Fruit fly (Drosophila melanogaster) whole organism, embryonic: ENCODE results near the gene ppk24.
A peak's percentile ranks its signal among the peaks of the same experiment; 100 is the strongest.

Experiments used
- CG10366 ChIP-seq: fragments of 200-800 bp; sonication (Bioruptor generic); IDR thresholded peaks from 2 replicates; pipeline ENCODE4 v1.3.6; 2022; ENCODE audit warnings: missing biosample characterization, missing genetic modification characterization
- CG11247 ChIP-seq: fragments of 200-800 bp; sonication (Bioruptor generic); IDR thresholded peaks from 2 replicates; pipeline ENCODE4 v1.3.6; 2022; ENCODE audit warnings: missing biosample characterization, missing genetic modification characterization
- CG2199 ChIP-seq: fragments of 200-800 bp; sonication (Bioruptor generic); IDR thresholded peaks from 3 replicates; pipeline ENCODE4 v1.3.6; 2022; ENCODE audit warnings: missing biosample characterization, missing genetic modification characterization
- CG4424 ChIP-seq: fragments of 200-800 bp; sonication (Bioruptor generic); optimal IDR thresholded peaks from 3 replicates; lab custom pipeline; 2016; ENCODE audit warnings: missing biosample characterization, missing genetic modification characterization
- CG6689 ChIP-seq: fragments of 200-800 bp; sonication (Bioruptor generic); IDR thresholded peaks from 2 replicates; pipeline ENCODE4 v1.3.6; 2022; ENCODE audit warnings: missing biosample characterization, missing genetic modification characterization
- CG8290 ChIP-seq, 3 experiments: fragments of 200-800 bp; sonication (Bioruptor generic); optimal IDR thresholded peaks; 2 replicates each; lab custom pipeline; 2016 to 2019; ENCODE audit warnings: missing biosample characterization in 3 of 3, missing genetic modification characterization in 3 of 3, mild to moderate bottlenecking in 2 of 3, moderate library complexity in 1 of 3
- Drgx ChIP-seq: fragments of 200-800 bp; sonication (Bioruptor generic); IDR thresholded peaks from 2 replicates; pipeline ENCODE4 v1.3.6; 2022; ENCODE audit warnings: missing biosample characterization, missing genetic modification characterization
- Ets65A ChIP-seq: fragments of 200-800 bp; sonication (Bioruptor generic); peaks from one replicate; lab custom pipeline; 2016; ENCODE audit warnings: missing biosample characterization, missing genetic modification characterization
- Hey ChIP-seq: fragments of 200-800 bp; sonication (Bioruptor generic); optimal IDR thresholded peaks from 3 replicates; lab custom pipeline; 2018; ENCODE audit warnings: missing biosample characterization, mild to moderate bottlenecking, missing genetic modification characterization
- Hsf ChIP-seq: fragments of 200-800 bp; sonication (Bioruptor generic); optimal IDR thresholded peaks from 3 replicates; lab custom pipeline; 2016; ENCODE audit warnings: missing biosample characterization, missing genetic modification characterization
- Mes4 ChIP-seq: fragments of 200-800 bp; sonication (Bioruptor generic); optimal IDR thresholded peaks from 2 replicates; lab custom pipeline; 2016; ENCODE audit warnings: missing biosample characterization, missing genetic modification characterization
- Trl ChIP-seq, 3 experiments: fragments of >200 bp in 2 of 3; fragments of 200-800 bp in 1 of 3; sonication (Bioruptor generic) in 1 of 3; optimal IDR thresholded peaks; 2 replicates in 1 of 3; 3 replicates in 2 of 3; lab custom pipeline; 2016 to 2017; ENCODE audit warnings: missing biosample characterization in 1 of 3, missing genetic modification characterization in 1 of 3
- ac ChIP-seq: fragments of 200-800 bp; sonication (Bioruptor generic); optimal IDR thresholded peaks from 3 replicates; lab custom pipeline; 2017; ENCODE audit warnings: missing biosample characterization, mild to moderate bottlenecking, missing genetic modification characterization
- aop ChIP-seq: fragments of 200-800 bp; sonication (Bioruptor generic); IDR thresholded peaks from 2 replicates; pipeline ENCODE4 v1.3.6; 2022; ENCODE audit warnings: missing biosample characterization, missing genetic modification characterization
- bsh ChIP-seq, 2 experiments: fragments of 200-800 bp; sonication (Bioruptor generic); optimal IDR thresholded peaks; 2 replicates each; lab custom pipeline; 2017 to 2018; ENCODE audit warnings: mild to moderate bottlenecking in 2 of 2, missing biosample characterization in 2 of 2, missing genetic modification characterization in 2 of 2, moderate library complexity in 1 of 2
- nom ChIP-seq: fragments of 200-800 bp; sonication (Bioruptor generic); optimal IDR thresholded peaks from 2 replicates; lab custom pipeline; 2017; ENCODE audit warnings: missing biosample characterization, missing genetic modification characterization, mild to moderate bottlenecking, moderate library complexity, missing genetic modification reagents
- phol ChIP-seq: fragments of 200-800 bp; sonication (Bioruptor generic); optimal IDR thresholded peaks from 3 replicates; lab custom pipeline; 2018; ENCODE audit warnings: missing biosample characterization, mild to moderate bottlenecking, missing genetic modification characterization, moderate library complexity
- prd ChIP-seq, 3 experiments: fragments of >200 bp in 2 of 3; fragments of 200-800 bp in 1 of 3; sonication (Bioruptor generic) in 1 of 3; optimal IDR thresholded peaks in 2 of 3; IDR thresholded peaks in 1 of 3; 2 replicates in 2 of 3; 3 replicates in 1 of 3; pipeline versions ENCODE4 v1.3.6 to Lab custom; 2017 to 2022; ENCODE audit warnings: missing biosample characterization in 1 of 3, missing genetic modification characterization in 1 of 3
- ranshi ChIP-seq: fragments of 200-800 bp; sonication (Bioruptor generic); IDR thresholded peaks from 2 replicates; pipeline ENCODE4 v1.3.6; 2022; ENCODE audit warnings: missing biosample characterization, missing genetic modification characterization
- sens ChIP-seq: fragments of 200-800 bp; sonication (Bioruptor generic); peaks from one replicate; lab custom pipeline; 2016; ENCODE audit warnings: missing biosample characterization, missing genetic modification characterization
- zfh2 ChIP-seq: fragments of 200-800 bp; sonication (Bioruptor generic); optimal IDR thresholded peaks from 2 replicates; lab custom pipeline; 2016; ENCODE audit warnings: missing biosample characterization, missing genetic modification characterization

Gene ppk24

DNA sequence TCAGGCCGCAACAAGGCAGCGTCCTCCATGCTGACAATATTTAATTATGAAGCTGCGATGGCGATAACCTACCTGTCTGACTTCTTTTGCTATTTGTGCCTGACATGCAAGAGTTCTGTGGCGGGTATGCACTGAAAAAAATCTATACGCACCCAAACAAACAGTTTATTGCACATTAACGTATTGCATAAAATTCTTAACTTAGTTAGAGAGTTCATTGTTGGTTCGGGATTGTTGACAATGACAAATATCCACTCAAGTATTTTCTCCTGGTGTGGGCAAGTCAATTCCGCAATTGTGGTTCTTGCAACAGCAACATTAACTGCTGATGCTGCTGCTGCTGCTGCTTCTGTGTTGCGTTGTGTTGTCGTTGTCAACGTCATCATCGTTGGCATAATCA is 46.8 kb downstream of the ppk24 start:
- TF ChIP-seq bsh (GFP tag; optimal IDR thresholded peaks at IDR 0.05; lab: Kevin White, UChicago) (peak in 1 of 2 experiments; percentile 28), CG4424 (GFP tag; lab: Kevin White, UChicago) (no peak), prd (optimal IDR thresholded peaks at IDR 0.05; lab: Kevin White, UChicago) (no peak), prd (GFP tag; IDR thresholded peaks at IDR 0.05; lab: Robert Waterston, UW) (0 out of 3 replicates have a peak, but pooled peaks have one; percentile 9), Hsf (no peak), aop (GFP tag; lab: Robert Waterston, UW) (peak; percentile 38; the same call in 1 of the 2 replicates), CG10366 (GFP tag; lab: Robert Waterston, UW) (no peak), CG11247 (GFP tag; lab: Robert Waterston, UW) (no peak), Mes4 (GFP tag; lab: Kevin White, UChicago) (no peak), ranshi (GFP tag; lab: Robert Waterston, UW) (no peak), CG6689 (GFP tag; lab: Robert Waterston, UW) (0 out of 2 replicates have a peak, but pooled peaks have one; percentile 14), sens (GFP tag; lab: Kevin White, UChicago) (peak; percentile 57), nom (no peak), ac (GFP tag; lab: Kevin White, UChicago) (no peak), Drgx (GFP tag; lab: Robert Waterston, UW) (peak; percentile 49; the same call in 1 of the 2 replicates), phol (no peak)
- TF ChIP-seq, all 482 proteins: peak for 6

- no peak for TF ChIP-seq Trl (optimal IDR thresholded peaks at IDR 0.05; lab: Kevin White, UChicago)
- no peak for TF ChIP-seq Trl (GFP tag; optimal IDR thresholded peaks at IDR 0.05; lab: Kevin White, UChicago)
- peak in 1 of 2 experiments; percentile 15 for TF ChIP-seq bsh (GFP tag; optimal IDR thresholded peaks at IDR 0.05; lab: Kevin White, UChicago)
- no peak for TF ChIP-seq Hey (tag; lab: Kevin White, UChicago)
- TF ChIP-seq Ets65A = peak; percentile 25
- no peak for TF ChIP-seq zfh2 (GFP tag; lab: Kevin White, UChicago)
- no peak for TF ChIP-seq CG2199 (GFP tag; lab: Robert Waterston, UW)
- peak; percentile 48; the same call in 1 of the 2 replicates for TF ChIP-seq Drgx (GFP tag; lab: Robert Waterston, UW)
- no peak for TF ChIP-seq CG8290 (GFP tag; optimal IDR thresholded peaks at IDR 0.05; lab: Kevin White, UChicago)
- no peak for TF ChIP-seq CG8290 (tag; optimal IDR thresholded peaks at IDR 0.05; lab: Kevin White, UChicago)
Measured at dm6 chr3R:31314477-31314876, 48.9 kb downstream of the ppk24 start.
